Worm (Caenorhabditis elegans) whole organism, young adult: ENCODE measurements around the gene F52D2.5.

ENCODE experiments used
- B0261.1 ChIP-seq: sonication (generic microtip); optimal IDR thresholded peaks from 2 replicates; lab custom pipeline; 2016; ENCODE audit warnings: mild to moderate bottlenecking, missing genetic modification characterization, moderate library complexity, missing compliant biosample characterization
- C17E4.6 ChIP-seq: fragments of 200-800 bp; sonication (Bioruptor generic); IDR thresholded peaks from 2 replicates; pipeline ENCODE4 v1.3.6; 2022; ENCODE audit warnings: missing genetic modification reagents, missing genetic modification characterization, missing compliant biosample characterization
- F22D6.2 ChIP-seq: sonication (generic microtip); optimal IDR thresholded peaks from 2 replicates; lab custom pipeline; 2016; ENCODE audit warnings: mild to moderate bottlenecking, missing genetic modification characterization, missing compliant biosample characterization
- F23B12.7 ChIP-seq: sonication (generic microtip); optimal IDR thresholded peaks from 2 replicates; lab custom pipeline; 2017; ENCODE audit warnings: missing genetic modification characterization, mild to moderate bottlenecking, missing compliant biosample characterization, antibody characterized with exemption, moderate library complexity; ENCODE audit not compliant: insufficient read depth
- F33H1.4 ChIP-seq: fragments of 200-800 bp; sonication (Bioruptor generic); IDR thresholded peaks from 2 replicates; pipeline ENCODE4 v1.3.6; 2022; ENCODE audit warnings: missing genetic modification reagents, missing genetic modification characterization, missing compliant biosample characterization
- F57C9.4 ChIP-seq: sonication (generic microtip); optimal IDR thresholded peaks from 2 replicates; lab custom pipeline; 2017; ENCODE audit warnings: mild to moderate bottlenecking, missing genetic modification characterization, missing compliant biosample characterization
- K12H6.12 ChIP-seq: fragments of 200-800 bp; sonication (Bioruptor generic); optimal IDR thresholded peaks from 2 replicates; lab custom pipeline; 2018; ENCODE audit warnings: mild to moderate bottlenecking, missing genetic modification characterization, missing compliant biosample characterization
- akir-1 ChIP-seq: fragments of 200-800 bp; sonication (Bioruptor generic); optimal IDR thresholded peaks from 2 replicates; lab custom pipeline; 2018; ENCODE audit warnings: mild to moderate bottlenecking, missing genetic modification characterization, moderate library complexity, missing compliant biosample characterization
- atf-7 ChIP-seq: sonication (generic microtip); optimal IDR thresholded peaks from 2 replicates; lab custom pipeline; 2017; ENCODE audit warnings: mild to moderate bottlenecking, missing genetic modification characterization, missing compliant biosample characterization
- attf-6 ChIP-seq: fragments of 200-800 bp; sonication (Bioruptor generic); IDR thresholded peaks from 2 replicates; pipeline ENCODE4 v1.3.6; 2022; ENCODE audit warnings: missing genetic modification reagents, missing genetic modification characterization, missing compliant biosample characterization
- cebp-1 ChIP-seq, 2 experiments: fragments of 200-800 bp in 1 of 2; sonication (Bioruptor generic) in 1 of 2; sonication (generic microtip) in 1 of 2; IDR thresholded peaks in 1 of 2; optimal IDR thresholded peaks in 1 of 2; 2 replicates each; pipeline versions ENCODE4 v1.3.6 to Lab custom; 2017 to 2022; ENCODE audit warnings: missing compliant biosample characterization in 2 of 2, missing genetic modification characterization in 2 of 2, mild to moderate bottlenecking in 1 of 2, missing genetic modification reagents in 1 of 2, moderate library complexity in 1 of 2
- ceh-40 ChIP-seq: fragments of 200-800 bp; sonication (Bioruptor generic); IDR thresholded peaks from 2 replicates; pipeline ENCODE4 v1.3.6; 2022; ENCODE audit warnings: missing genetic modification characterization, missing compliant biosample characterization
- ceh-58 ChIP-seq: fragments of 200-800 bp; sonication (Bioruptor generic); IDR thresholded peaks from 2 replicates; pipeline ENCODE4 v1.3.6; 2022; ENCODE audit warnings: missing genetic modification characterization, missing compliant biosample characterization
- ceh-91 ChIP-seq: fragments of 200-800 bp; sonication (Bioruptor generic); IDR thresholded peaks from 2 replicates; pipeline ENCODE4 v1.3.6; 2022; ENCODE audit warnings: missing genetic modification reagents, missing genetic modification characterization, missing compliant biosample characterization
- die-1 ChIP-seq: sonication (generic microtip); optimal IDR thresholded peaks from 2 replicates; lab custom pipeline; 2016; ENCODE audit warnings: missing genotype, mild to moderate bottlenecking, missing genetic modification characterization, missing compliant biosample characterization
- dox-1 ChIP-seq: fragments of 200-800 bp; sonication (Bioruptor generic); IDR thresholded peaks from 2 replicates; pipeline ENCODE4 v1.3.6; 2022; ENCODE audit warnings: missing genetic modification reagents, missing genetic modification characterization, missing compliant biosample characterization
- efl-1 ChIP-seq: fragments of 150-350 bp; optimal IDR thresholded peaks from 2 replicates; lab custom pipeline; 2014; ENCODE audit warnings: missing biosample characterization, missing genetic modification reagents, missing genetic modification characterization
- egl-44 ChIP-seq: fragments of 200-800 bp; sonication (Bioruptor generic); IDR thresholded peaks from 2 replicates; pipeline ENCODE4 v1.3.6; 2022; ENCODE audit warnings: missing genetic modification reagents, missing genetic modification characterization, missing compliant biosample characterization
- egrh-3 ChIP-seq: fragments of 200-800 bp; sonication (Bioruptor generic); IDR thresholded peaks from 2 replicates; pipeline ENCODE4 v1.3.6; 2022; ENCODE audit warnings: missing genetic modification reagents, missing genetic modification characterization, missing compliant biosample characterization
- hmg-1.2 ChIP-seq: fragments of 200-800 bp; sonication (Bioruptor generic); IDR thresholded peaks from 2 replicates; pipeline ENCODE4 v1.3.6; 2022; ENCODE audit warnings: missing genetic modification reagents, missing genetic modification characterization, missing compliant biosample characterization
- lag-1 ChIP-seq: fragments of 200-800 bp; sonication (Bioruptor generic); IDR thresholded peaks from 2 replicates; pipeline ENCODE4 v1.3.6; 2022; ENCODE audit warnings: missing genetic modification reagents, missing genetic modification characterization, missing compliant biosample characterization
- let-526 ChIP-seq: fragments of 200-800 bp; sonication (Bioruptor generic); IDR thresholded peaks from 2 replicates; pipeline ENCODE4 v1.3.6; 2022; ENCODE audit warnings: missing genetic modification reagents, missing genetic modification characterization, missing compliant biosample characterization
- lin-35 ChIP-seq, 3 experiments: fragments of 150-350 bp in 2 of 3; sonication (generic microtip) in 1 of 3; optimal IDR thresholded peaks; 2 replicates each; lab custom pipeline; 2014 to 2018; ENCODE audit warnings: missing biosample characterization in 3 of 3, missing genetic modification characterization in 3 of 3, missing genetic modification reagents in 3 of 3
- lin-40 ChIP-seq: sonication (generic microtip); optimal IDR thresholded peaks from 2 replicates; lab custom pipeline; 2016; ENCODE audit warnings: missing genetic modification characterization, mild to moderate bottlenecking, missing compliant biosample characterization, missing genotype, missing genetic modification reagents
- madf-3 ChIP-seq: fragments of 200-800 bp; sonication (Bioruptor generic); IDR thresholded peaks from 2 replicates; pipeline ENCODE4 v1.3.6; 2022; ENCODE audit warnings: missing genetic modification reagents, missing genetic modification characterization, missing compliant biosample characterization
- madf-6 ChIP-seq: fragments of 200-800 bp; sonication (Bioruptor generic); IDR thresholded peaks from 2 replicates; pipeline ENCODE4 v1.3.6; 2022; ENCODE audit warnings: missing genetic modification reagents, missing genetic modification characterization, missing compliant biosample characterization
- madf-8 ChIP-seq: fragments of 200-800 bp; sonication (Bioruptor generic); conservative IDR thresholded peaks from 2 replicates; pipeline ENCODE4 v1.3.6; 2022; ENCODE audit warnings: missing genetic modification reagents, missing genetic modification characterization, missing compliant biosample characterization
- pbrm-1 ChIP-seq: fragments of 200-800 bp; sonication (Bioruptor generic); IDR thresholded peaks from 2 replicates; pipeline ENCODE4 v1.3.6; 2022; ENCODE audit warnings: missing genetic modification reagents, missing genetic modification characterization, missing compliant biosample characterization
- rpc-1 ChIP-seq, 2 experiments: fragments of 150-350 bp in 1 of 2; sonication (generic microtip) in 1 of 2; optimal IDR thresholded peaks; 2 replicates each; lab custom pipeline; 2014 to 2018; ENCODE audit warnings: missing biosample characterization in 1 of 2, missing genetic modification characterization in 1 of 2, missing genetic modification reagents in 1 of 2, missing genotype in 1 of 2
- snpc-1.1 ChIP-seq: sonication (generic microtip); optimal IDR thresholded peaks from 2 replicates; lab custom pipeline; 2017; ENCODE audit warnings: missing genetic modification characterization, mild to moderate bottlenecking, missing compliant biosample characterization, antibody characterized with exemption, moderate library complexity, missing genotype, missing genetic modification reagents; ENCODE audit not compliant: insufficient read depth
- tbp1 ChIP-seq: fragments of 200-800 bp; sonication (Bioruptor generic); optimal IDR thresholded peaks from 2 replicates; lab custom pipeline; 2018; ENCODE audit warnings: mild to moderate bottlenecking, missing genetic modification characterization, missing compliant biosample characterization
- unc-130 ChIP-seq: sonication (generic microtip); optimal IDR thresholded peaks from 2 replicates; lab custom pipeline; 2016; ENCODE audit warnings: missing genetic modification reagents, missing genetic modification characterization, missing compliant biosample characterization
- ztf-22 ChIP-seq: fragments of 200-800 bp; sonication (Bioruptor generic); optimal IDR thresholded peaks from 2 replicates; lab custom pipeline; 2018; ENCODE audit warnings: mild to moderate bottlenecking, missing genetic modification characterization, moderate library complexity, missing compliant biosample characterization

F52D2.5 gene

ce11 chrX:1981654-1982053 is 7.1 kb upstream of the F52D2.5 start:
- TF ChIP-seq lin-40, result no peak
- no peak for TF ChIP-seq F23B12.7
- no peak for TF ChIP-seq snpc-1.1
- no peak for TF ChIP-seq ceh-58 (GFP tag; lab: Robert Waterston, UW)
- no peak for TF ChIP-seq unc-130 (GFP tag; lab: Kevin White, UChicago)
- TF ChIP-seq lag-1, result no peak

- TF ChIP-seq cebp-1 (GFP tag; IDR thresholded peaks at IDR 0.05; lab: Robert Waterston, UW), result no peak
- no peak for TF ChIP-seq cebp-1 (tag; optimal IDR thresholded peaks at IDR 0.05; lab: Kevin White, UChicago)
- no peak for TF ChIP-seq madf-3
- TF ChIP-seq akir-1 (GFP tag; lab: Kevin White, UChicago), result no peak
- no peak for TF ChIP-seq ceh-91 (GFP tag; lab: Robert Waterston, UW)
- TF ChIP-seq pbrm-1 (GFP tag; lab: Robert Waterston, UW), result no peak
- no peak for TF ChIP-seq unc-130 (GFP tag; lab: Kevin White, UChicago)
- TF ChIP-seq K12H6.12, result no peak
- no peak for TF ChIP-seq F33H1.4
- TF ChIP-seq C17E4.6 (GFP tag; lab: Robert Waterston, UW), result no peak
- TF ChIP-seq ceh-40 (GFP tag; lab: Robert Waterston, UW), result no peak
- 0 out of 2 replicates have a peak, but pooled peaks have one; percentile 14 for TF ChIP-seq egrh-3 (GFP tag; lab: Robert Waterston, UW)
- TF ChIP-seq ztf-22 (GFP tag; lab: Kevin White, UChicago), result no peak
- TF ChIP-seq let-526, result no peak
- peak; percentile 42 for TF ChIP-seq efl-1
- no peak for TF ChIP-seq dox-1
- TF ChIP-seq hmg-1.2 (GFP tag; lab: Robert Waterston, UW), result peak; percentile 29; the same call in 1 of the 2 replicates
- TF ChIP-seq die-1 (tag; lab: Kevin White, UChicago), result no peak
- peak; percentile 33; the same call in 1 of the 2 replicates for TF ChIP-seq madf-6 (GFP tag; lab: Robert Waterston, UW)
- TF ChIP-seq egl-44 (GFP tag; lab: Robert Waterston, UW), result no peak
- TF ChIP-seq madf-8 (GFP tag; lab: Robert Waterston, UW), result no peak
These were observed 3.1 kb upstream of the F52D2.5 start, which contains the start of gene F52D2.12 for ce11 chrX:1977708-1978107. Gene F52D2.12 (plus strand): TSS chrX:1978014.

DNA sequence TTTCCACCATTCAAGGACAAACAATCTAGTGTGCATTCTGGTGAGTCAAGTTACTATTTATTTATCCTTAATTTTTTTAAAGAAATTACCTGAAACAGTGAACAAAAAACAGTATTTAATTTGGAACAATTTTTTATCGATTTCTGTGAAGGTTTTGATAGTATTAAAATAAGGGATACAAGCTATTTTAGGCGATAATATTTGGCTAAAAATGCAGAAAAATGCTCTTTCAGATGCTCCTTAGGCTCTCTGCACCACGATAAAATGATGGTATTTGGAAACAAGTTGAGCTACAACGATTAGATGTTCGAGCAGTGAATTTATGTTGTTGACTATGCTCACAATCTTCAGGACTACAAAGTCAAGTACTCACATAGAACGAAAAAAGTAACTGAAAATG is 1.1 kb upstream of the F52D2.5 start, which contains the start of gene F52D2.6:
TSS of gene F52D2.6 (plus strand) at position 301 of the 400 bp plus-strand sequence.
- TF ChIP-seq lin-35 (GFP tag; optimal IDR thresholded peaks at IDR 0.05; lab: Kevin White, UChicago), result no peak
- no peak for TF ChIP-seq F57C9.4 (tag; lab: Kevin White, UChicago)
- no peak for TF ChIP-seq attf-6 (GFP tag; lab: Robert Waterston, UW)
- no peak for TF ChIP-seq let-526
- TF ChIP-seq snpc-1.1, result no peak
- TF ChIP-seq C17E4.6 (GFP tag; lab: Robert Waterston, UW), result no peak
- TF ChIP-seq, all 124 proteins: peak for 0

ce11 chrX:1972766-1973165 is 1.8 kb downstream of the F52D2.5 start:
- peak; percentile 78 for TF ChIP-seq tbp1 (GFP tag; lab: Kevin White, UChicago)
- TF ChIP-seq rpc-1 (optimal IDR thresholded peaks at IDR 0.05; lab: Kevin White, UChicago), result peak; percentile 36
- TF ChIP-seq rpc-1 (tag; optimal IDR thresholded peaks at IDR 0.05; lab: Kevin White, UChicago), result peak; percentile 69
- peak; percentile 43 for TF ChIP-seq B0261.1
- TF ChIP-seq F22D6.2 (tag; lab: Kevin White, UChicago), result no peak
- TF ChIP-seq atf-7, result no peak
